Worm (Caenorhabditis elegans) whole organism, midembryonic: ENCODE results near the gene Y57G11B.2.

ENCODE experiments used
- T22C8.4 ChIP-seq: fragments of 200-800 bp; sonication (Bioruptor generic); IDR thresholded peaks from 2 replicates; pipeline ENCODE4 v1.3.6; 2022; ENCODE audit warnings: missing genetic modification characterization, missing compliant biosample characterization
- cog-1 ChIP-seq: sonication (generic microtip); optimal IDR thresholded peaks from 2 replicates; lab custom pipeline; 2016; ENCODE audit warnings: missing genetic modification characterization, missing compliant biosample characterization
- flt-1 ChIP-seq: fragments of 200-800 bp; sonication (Bioruptor generic); IDR thresholded peaks from 2 replicates; pipeline ENCODE4 v1.3.6; 2022; ENCODE audit warnings: missing genetic modification characterization, missing compliant biosample characterization
- klf-2 ChIP-seq: fragments of 200-800 bp; sonication (Bioruptor generic); conservative IDR thresholded peaks from 2 replicates; pipeline ENCODE4 v1.3.6; 2022; ENCODE audit warnings: missing genetic modification reagents, missing genetic modification characterization, missing compliant biosample characterization
- med-1 ChIP-seq: sonication (generic microtip); optimal IDR thresholded peaks from 2 replicates; lab custom pipeline; 2017; ENCODE audit warnings: missing genetic modification characterization, mild to moderate bottlenecking, missing compliant biosample characterization, antibody characterized with exemption, missing genetic modification reagents; ENCODE audit not compliant: insufficient read depth
- ref-1 ChIP-seq: fragments of 200-800 bp; sonication (Bioruptor generic); conservative IDR thresholded peaks from 2 replicates; pipeline ENCODE4 v1.3.6; 2022; ENCODE audit warnings: missing genetic modification reagents, missing genetic modification characterization, missing compliant biosample characterization
- tab-1 ChIP-seq: fragments of 200-800 bp; sonication (Bioruptor generic); IDR thresholded peaks from 2 replicates; pipeline ENCODE4 v1.3.6; 2022; ENCODE audit warnings: missing genetic modification characterization, missing compliant biosample characterization
- ztf-23 ChIP-seq: fragments of 200-800 bp; sonication (Bioruptor generic); IDR thresholded peaks from 2 replicates; pipeline ENCODE4 v1.3.6; 2022; ENCODE audit warnings: missing genetic modification reagents, missing genetic modification characterization, missing compliant biosample characterization
- ztf-29 ChIP-seq: fragments of 200-800 bp; sonication (Bioruptor generic); IDR thresholded peaks from 2 replicates; pipeline ENCODE4 v1.3.6; 2022; ENCODE audit warnings: missing genetic modification reagents, missing genetic modification characterization, missing compliant biosample characterization

Gene Y57G11B.2

ce11 chrIV:14614176-14614740 is 49.1 kb downstream of the Y57G11B.2 start:
- TF ChIP-seq ztf-23 (no peak), ztf-29 (GFP tag; lab: Robert Waterston, UW) (no peak), tab-1 (GFP tag; lab: Robert Waterston, UW) (no peak), ref-1 (no peak), med-1 (GFP tag; lab: Kevin White, UChicago) (no peak), klf-2 (GFP tag; lab: Robert Waterston, UW) (no peak), flt-1 (GFP tag; lab: Robert Waterston, UW) (no peak), cog-1 (tag; lab: Kevin White, UChicago) (no peak), T22C8.4 (GFP tag; lab: Robert Waterston, UW) (no peak)

DNA sequence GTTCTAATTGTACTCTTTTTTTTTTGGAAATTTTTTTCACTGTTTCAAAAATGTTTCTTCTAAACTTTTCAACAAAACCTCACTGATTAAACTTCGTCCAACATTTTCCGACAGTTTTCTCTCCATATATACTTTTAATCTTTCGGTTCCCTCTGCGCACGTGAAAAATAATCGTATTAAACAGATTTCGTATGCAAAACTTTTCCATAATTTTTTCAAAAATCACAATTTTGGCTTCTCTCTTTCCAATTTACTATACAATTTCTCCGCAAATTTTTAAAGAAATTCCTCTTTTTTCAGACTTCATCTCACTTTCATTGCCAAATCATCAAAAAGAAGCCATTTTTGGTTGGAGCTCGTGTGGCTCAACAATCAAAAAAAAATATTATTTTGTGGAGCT is 51.1 kb downstream of the Y57G11B.2 start, which contains the start of gene dmd-6:
dmd-6 (plus strand) TSS at position 301 of the 400 bp plus-strand sequence.
- TF ChIP-seq med-1 (GFP tag; lab: Kevin White, UChicago), result no peak
- TF ChIP-seq ztf-23, result no peak
- TF ChIP-seq ztf-29 (GFP tag; lab: Robert Waterston, UW), result no peak
- TF ChIP-seq klf-2 (GFP tag; lab: Robert Waterston, UW), result no peak
- TF ChIP-seq flt-1 (GFP tag; lab: Robert Waterston, UW), result no peak
- no peak for TF ChIP-seq ref-1
- no peak for TF ChIP-seq tab-1 (GFP tag; lab: Robert Waterston, UW)
- no peak for TF ChIP-seq cog-1 (tag; lab: Kevin White, UChicago)
- TF ChIP-seq T22C8.4 (GFP tag; lab: Robert Waterston, UW), result no peak
